Fruit fly (Drosophila melanogaster) whole organism, embryonic: ENCODE data around the gene Fbxl4.

Experiments used
- Abd-B ChIP-seq: fragments of 200-800 bp; sonication (Bioruptor generic); optimal IDR thresholded peaks from 2 replicates; lab custom pipeline; 2018; ENCODE audit warnings: missing biosample characterization, mild to moderate bottlenecking, missing genetic modification characterization, moderate library complexity
- Bteb2 ChIP-seq: fragments of 200-800 bp; sonication (Bioruptor generic); optimal IDR thresholded peaks from 2 replicates; lab custom pipeline; 2016; ENCODE audit warnings: missing biosample characterization, missing genetic modification characterization
- CG11695 ChIP-seq: fragments of 200-800 bp; sonication (Bioruptor generic); IDR thresholded peaks from 3 replicates; pipeline ENCODE4 v1.3.6; 2022; ENCODE audit warnings: missing biosample characterization, missing genetic modification characterization
- CG13287 ChIP-seq: fragments of 200-800 bp; sonication (Bioruptor generic); IDR thresholded peaks from 2 replicates; pipeline ENCODE4 v1.3.6; 2022; ENCODE audit warnings: missing biosample characterization, missing genetic modification characterization; ENCODE audit not compliant: partially characterized antibody
- CG14860 ChIP-seq: fragments of 200-800 bp; sonication (Bioruptor generic); IDR thresholded peaks from 3 replicates; pipeline ENCODE4 v1.3.6; 2022; ENCODE audit warnings: missing biosample characterization, missing genetic modification characterization; ENCODE audit not compliant: partially characterized antibody
- CG15073 ChIP-seq: fragments of 200-800 bp; sonication (Bioruptor generic); optimal IDR thresholded peaks from 2 replicates; lab custom pipeline; 2016; ENCODE audit warnings: missing biosample characterization, missing genetic modification characterization
- CG15269 ChIP-seq: fragments of 200-800 bp; sonication (Bioruptor generic); optimal IDR thresholded peaks from 2 replicates; lab custom pipeline; 2018; ENCODE audit warnings: missing biosample characterization, mild to moderate bottlenecking, missing genetic modification characterization, moderate library complexity
- CG1603 ChIP-seq: fragments of 200-800 bp; sonication (Bioruptor generic); optimal IDR thresholded peaks from 2 replicates; lab custom pipeline; 2019; ENCODE audit warnings: missing biosample characterization, mild to moderate bottlenecking, missing genetic modification characterization, moderate library complexity
- CG16779 ChIP-seq: fragments of 200-800 bp; sonication (Bioruptor generic); IDR thresholded peaks from 2 replicates; pipeline ENCODE4 v1.3.6; 2022; ENCODE audit warnings: missing biosample characterization, missing genetic modification characterization
- CG2129 ChIP-seq: fragments of 200-800 bp; sonication (Bioruptor generic); IDR thresholded peaks from 2 replicates; pipeline ENCODE4 v1.3.6; 2022; ENCODE audit warnings: missing biosample characterization, missing genetic modification characterization; ENCODE audit not compliant: partially characterized antibody
- CG2889 ChIP-seq: fragments of 200-800 bp; sonication (Bioruptor generic); IDR thresholded peaks from 3 replicates; pipeline ENCODE4 v1.3.6; 2022; ENCODE audit warnings: missing biosample characterization, missing genetic modification characterization
- CG31224 ChIP-seq: fragments of 200-800 bp; sonication (Bioruptor generic); IDR thresholded peaks from 2 replicates; pipeline ENCODE4 v1.3.6; 2022; ENCODE audit warnings: missing biosample characterization, missing genetic modification characterization
- CG4328 ChIP-seq: fragments of 200-800 bp; sonication (Bioruptor generic); optimal IDR thresholded peaks from 3 replicates; lab custom pipeline; 2017; ENCODE audit warnings: missing biosample characterization, missing genetic modification reagents, missing genetic modification characterization
- CG4424 ChIP-seq: fragments of 200-800 bp; sonication (Bioruptor generic); optimal IDR thresholded peaks from 3 replicates; lab custom pipeline; 2016; ENCODE audit warnings: missing biosample characterization, missing genetic modification characterization
- CG9609 ChIP-seq: fragments of 200-800 bp; sonication (Bioruptor generic); optimal IDR thresholded peaks from 3 replicates; lab custom pipeline; 2016; ENCODE audit warnings: missing biosample characterization, missing genetic modification characterization
- Camta ChIP-seq: fragments of 200-800 bp; sonication (Bioruptor generic); optimal IDR thresholded peaks from 2 replicates; lab custom pipeline; 2016; ENCODE audit warnings: missing biosample characterization, missing genetic modification characterization
- Dek ChIP-seq: fragments of 200-800 bp; sonication (Bioruptor generic); optimal IDR thresholded peaks from 3 replicates; lab custom pipeline; 2019; ENCODE audit warnings: missing biosample characterization, mild to moderate bottlenecking, missing genetic modification characterization, moderate library complexity
- Dp ChIP-seq: fragments of 200-800 bp; sonication (Bioruptor generic); optimal IDR thresholded peaks from 2 replicates; lab custom pipeline; 2018; ENCODE audit warnings: missing biosample characterization, mild to moderate bottlenecking, missing genetic modification characterization, moderate library complexity
- Drgx ChIP-seq: fragments of 200-800 bp; sonication (Bioruptor generic); IDR thresholded peaks from 2 replicates; pipeline ENCODE4 v1.3.6; 2022; ENCODE audit warnings: missing biosample characterization, missing genetic modification characterization
- Ets65A ChIP-seq: fragments of 200-800 bp; sonication (Bioruptor generic); peaks from one replicate; lab custom pipeline; 2016; ENCODE audit warnings: missing biosample characterization, missing genetic modification characterization
- Oaz ChIP-seq: fragments of 200-800 bp; sonication (Bioruptor generic); IDR thresholded peaks from 2 replicates; pipeline ENCODE4 v1.3.6; 2022; ENCODE audit warnings: missing biosample characterization, missing genetic modification characterization
- Opbp ChIP-seq: fragments of 200-800 bp; sonication (Bioruptor generic); IDR thresholded peaks from 3 replicates; pipeline ENCODE4 v1.3.6; 2022; ENCODE audit warnings: missing biosample characterization, missing genetic modification characterization; ENCODE audit not compliant: partially characterized antibody
- Sin3A ChIP-seq: fragments of >200 bp; optimal IDR thresholded peaks from 2 replicates; lab custom pipeline; 2018
- Trl ChIP-seq, 3 experiments: fragments of >200 bp in 2 of 3; fragments of 200-800 bp in 1 of 3; sonication (Bioruptor generic) in 1 of 3; optimal IDR thresholded peaks; 2 replicates in 1 of 3; 3 replicates in 2 of 3; lab custom pipeline; 2016 to 2017; ENCODE audit warnings: missing biosample characterization in 1 of 3, missing genetic modification characterization in 1 of 3
- bab2 ChIP-seq: fragments of 200-800 bp; sonication (Bioruptor generic); optimal IDR thresholded peaks from 2 replicates; lab custom pipeline; 2016; ENCODE audit warnings: missing biosample characterization, missing genetic modification characterization
- bsh ChIP-seq, 2 experiments: fragments of 200-800 bp; sonication (Bioruptor generic); optimal IDR thresholded peaks; 2 replicates each; lab custom pipeline; 2017 to 2018; ENCODE audit warnings: mild to moderate bottlenecking in 2 of 2, missing biosample characterization in 2 of 2, missing genetic modification characterization in 2 of 2, moderate library complexity in 1 of 2
- cato ChIP-seq: fragments of 200-800 bp; sonication (Bioruptor generic); optimal IDR thresholded peaks from 2 replicates; lab custom pipeline; 2016; ENCODE audit warnings: missing biosample characterization, missing genetic modification characterization, borderline replicate concordance
- cg ChIP-seq: fragments of 200-800 bp; sonication (Bioruptor generic); optimal IDR thresholded peaks from 3 replicates; lab custom pipeline; 2019; ENCODE audit warnings: missing biosample characterization, mild to moderate bottlenecking, missing genetic modification characterization, moderate library complexity
- danr ChIP-seq: fragments of 200-800 bp; sonication (Bioruptor generic); IDR thresholded peaks from 2 replicates; pipeline ENCODE4 v1.3.6; 2022; ENCODE audit warnings: missing biosample characterization, missing genetic modification characterization
- dpn ChIP-seq, 2 experiments: fragments of 200-800 bp; sonication (Bioruptor generic); optimal IDR thresholded peaks; 3 replicates each; lab custom pipeline; 2016; ENCODE audit warnings: missing biosample characterization in 2 of 2, missing genetic modification characterization in 2 of 2
- dysf ChIP-seq: fragments of 200-800 bp; sonication (Bioruptor generic); IDR thresholded peaks from 3 replicates; pipeline ENCODE4 v1.3.6; 2022; ENCODE audit warnings: missing biosample characterization, missing genetic modification characterization
- gem ChIP-seq: fragments of 200-800 bp; sonication (Bioruptor generic); optimal IDR thresholded peaks from 2 replicates; lab custom pipeline; 2019; ENCODE audit warnings: missing biosample characterization, mild to moderate bottlenecking, missing genetic modification characterization, moderate library complexity
- ham ChIP-seq: fragments of 200-800 bp; sonication (Bioruptor generic); IDR thresholded peaks from 2 replicates; pipeline ENCODE4 v1.3.6; 2022; ENCODE audit warnings: missing biosample characterization, missing genetic modification characterization
- klu ChIP-seq: fragments of 200-800 bp; sonication (Bioruptor generic); IDR thresholded peaks from 2 replicates; pipeline ENCODE4 v1.3.6; 2022; ENCODE audit warnings: missing biosample characterization, missing genetic modification characterization
- lola ChIP-seq, 3 experiments: fragments of >200 bp in 2 of 3; fragments of 200-800 bp in 1 of 3; sonication (Bioruptor generic) in 1 of 3; optimal IDR thresholded peaks; 2 replicates each; lab custom pipeline; 2017 to 2019; ENCODE audit warnings: missing biosample characterization in 3 of 3, missing genetic modification characterization in 3 of 3, mild to moderate bottlenecking in 1 of 3, moderate library complexity in 1 of 3
- mirr ChIP-seq: fragments of 200-800 bp; sonication (Bioruptor generic); optimal IDR thresholded peaks from 3 replicates; lab custom pipeline; 2018; ENCODE audit warnings: missing biosample characterization, mild to moderate bottlenecking, missing genetic modification characterization
- nom ChIP-seq: fragments of 200-800 bp; sonication (Bioruptor generic); optimal IDR thresholded peaks from 2 replicates; lab custom pipeline; 2017; ENCODE audit warnings: missing biosample characterization, missing genetic modification characterization, mild to moderate bottlenecking, moderate library complexity, missing genetic modification reagents
- odd ChIP-seq: fragments of 200-800 bp; sonication (Bioruptor generic); optimal IDR thresholded peaks from 2 replicates; lab custom pipeline; 2017; ENCODE audit warnings: missing biosample characterization, mild to moderate bottlenecking, missing genetic modification characterization
- pnt ChIP-seq: fragments of 200-800 bp; sonication (Bioruptor generic); optimal IDR thresholded peaks from 3 replicates; lab custom pipeline; 2016; ENCODE audit warnings: missing biosample characterization, missing genetic modification characterization
- rib ChIP-seq: fragments of 200-800 bp; sonication (Bioruptor generic); IDR thresholded peaks from 2 replicates; pipeline ENCODE4 v1.3.6; 2022; ENCODE audit warnings: missing biosample characterization, missing genetic modification characterization
- run ChIP-seq: fragments of 200-800 bp; sonication (Bioruptor generic); optimal IDR thresholded peaks from 3 replicates; lab custom pipeline; 2018; ENCODE audit warnings: missing biosample characterization, mild to moderate bottlenecking, missing genetic modification characterization
- salm ChIP-seq: fragments of 200-800 bp; sonication (Bioruptor generic); optimal IDR thresholded peaks from 2 replicates; lab custom pipeline; 2018; ENCODE audit warnings: missing biosample characterization, mild to moderate bottlenecking, missing genetic modification characterization
- scrt ChIP-seq: fragments of 200-800 bp; sonication (Bioruptor generic); optimal IDR thresholded peaks from 2 replicates; lab custom pipeline; 2018; ENCODE audit warnings: missing biosample characterization, mild to moderate bottlenecking, missing genetic modification characterization, moderate library complexity
- sens-2 ChIP-seq: fragments of 200-800 bp; sonication (Bioruptor generic); IDR thresholded peaks from 2 replicates; pipeline ENCODE4 v1.3.6; 2022; ENCODE audit warnings: missing biosample characterization, missing genetic modification characterization
- stwl ChIP-seq: fragments of 200-800 bp; sonication (Bioruptor generic); optimal IDR thresholded peaks from 3 replicates; lab custom pipeline; 2018; ENCODE audit warnings: missing biosample characterization, mild to moderate bottlenecking, missing genetic modification characterization, moderate library complexity
- tna ChIP-seq: fragments of 200-800 bp; sonication (Bioruptor generic); IDR thresholded peaks from 2 replicates; pipeline ENCODE4 v1.3.6; 2022; ENCODE audit warnings: missing biosample characterization, missing genetic modification characterization; ENCODE audit not compliant: partially characterized antibody
- trem ChIP-seq: fragments of 200-800 bp; optimal IDR thresholded peaks from 3 replicates; lab custom pipeline; 2019; ENCODE audit warnings: missing biosample characterization, mild to moderate bottlenecking, missing genetic modification characterization, moderate library complexity
- vvl ChIP-seq: fragments of 200-800 bp; sonication (Bioruptor generic); IDR thresholded peaks from 2 replicates; pipeline ENCODE4 v1.3.6; 2022; ENCODE audit warnings: missing biosample characterization, missing genetic modification characterization

Gene Fbxl4

dm6 chrX:14214505-14215449 lies 22.9 kb downstream of the Fbxl4 start (continued):
- TF ChIP-seq CG2129 (GFP tag; lab: Robert Waterston, UW) (no peak), ham (GFP tag; lab: Robert Waterston, UW) (no peak), CG16779 (GFP tag; lab: Robert Waterston, UW) (no peak), pnt (GFP tag; lab: Kevin White, UChicago) (no peak), run (no peak), CG9609 (GFP tag; lab: Kevin White, UChicago) (no peak), scrt (GFP tag; lab: Kevin White, UChicago) (peak; percentile 43), salm (no peak), CG2889 (GFP tag; lab: Robert Waterston, UW) (no peak), dysf (peak; percentile 69), CG1603 (no peak), stwl (tag; lab: Kevin White, UChicago) (no peak), Ets65A (GFP tag; lab: Kevin White, UChicago) (peak; percentile 17), CG14860 (no peak), Dp (GFP tag; lab: Kevin White, UChicago) (no peak), Abd-B (GFP tag; lab: Kevin White, UChicago) (peak; percentile 23), Drgx (GFP tag; lab: Robert Waterston, UW) (peak; percentile 86), CG4328 (GFP tag; lab: Kevin White, UChicago) (no peak), danr (GFP tag; lab: Robert Waterston, UW) (no peak), Camta (GFP tag; lab: Kevin White, UChicago) (no peak), cg (GFP tag; lab: Kevin White, UChicago) (no peak), lola (GFP tag; optimal IDR thresholded peaks at IDR 0.05; lab: Kevin White, UChicago) (no peak), CG13287 (GFP tag; lab: Robert Waterston, UW) (no peak), mirr (GFP tag; lab: Kevin White, UChicago) (no peak), Sin3A (no peak), dpn (GFP tag; optimal IDR thresholded peaks at IDR 0.05; lab: Kevin White, UChicago) (peak in 1 of 2 experiments; percentile 40), Trl (optimal IDR thresholded peaks at IDR 0.05; lab: Kevin White, UChicago) (no peak), Trl (GFP tag; optimal IDR thresholded peaks at IDR 0.05; lab: Kevin White, UChicago) (no peak), trem (no peak), Dek (tag; lab: Kevin White, UChicago) (peak; percentile 42), Bteb2 (GFP tag; lab: Kevin White, UChicago) (no peak), klu (GFP tag; lab: Robert Waterston, UW) (no peak), CG4424 (GFP tag; lab: Kevin White, UChicago) (peak; percentile 27), gem (tag; lab: Kevin White, UChicago) (peak; percentile 69), cato (GFP tag; lab: Kevin White, UChicago) (no peak), Opbp (GFP tag; lab: Robert Waterston, UW) (no peak), CG11695 (peak; percentile 66; the same call in 2 of the 3 replicates), bab2 (no peak), CG31224 (GFP tag; lab: Robert Waterston, UW) (0 out of 2 replicates have a peak, but pooled peaks have one; percentile 23), Oaz (GFP tag; lab: Robert Waterston, UW) (no peak), tna (no peak), vvl (GFP tag; lab: Robert Waterston, UW) (no peak), rib (GFP tag; lab: Robert Waterston, UW) (no peak), CG15269 (tag; lab: Kevin White, UChicago) (peak; percentile 62), CG15073 (GFP tag; lab: Kevin White, UChicago) (no peak), bsh (GFP tag; optimal IDR thresholded peaks at IDR 0.05; lab: Kevin White, UChicago) (peak; percentile 46 to 74), odd (GFP tag; lab: Kevin White, UChicago) (no peak), sens-2 (GFP tag; lab: Robert Waterston, UW) (no peak), nom (GFP tag; lab: Kevin White, UChicago) (peak; percentile 55)
